3 fruit fly cellular contexts compared by ENCODE assay signal in the genomic region with DNA sequence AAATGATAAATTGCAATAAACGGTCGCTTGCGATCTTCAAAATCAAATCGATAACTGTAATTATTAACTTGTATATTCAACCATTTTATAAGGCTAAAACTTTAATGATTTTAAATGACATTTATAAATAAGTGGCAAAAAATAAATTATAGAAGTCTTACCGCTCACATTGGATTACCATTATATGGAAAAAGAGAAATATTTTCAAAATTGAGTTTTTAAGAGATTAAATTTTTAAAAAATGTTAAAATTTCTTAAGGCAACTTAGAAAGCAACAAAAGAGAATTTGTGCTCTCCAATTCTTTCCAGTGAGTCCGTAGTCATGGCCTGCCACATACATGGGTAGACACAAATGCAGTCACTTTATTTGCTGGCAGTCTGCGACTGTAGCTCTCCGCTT.
TF ChIP-seq lines count a peak whose summit lies in the region.

No protein-coding gene starts in this region.

- no peak for TF ChIP-seq CTCF in whole organism, embryonic (GFP tag; optimal IDR thresholded peaks at IDR 0.05; lab: Kevin White, UChicago)

TF ChIP-seq in whole organism, embryonic, 481 proteins besides CTCF, POLR2A, EP300 and RAD21:
- peak; percentile 14 for TF ChIP-seq sens (GFP tag; lab: Kevin White, UChicago)
- no peak for TF ChIP-seq CG31224 (GFP tag; IDR thresholded peaks at IDR 0.05; lab: Robert Waterston, UW)
- peak; percentile 29 for TF ChIP-seq twi (tag; optimal IDR thresholded peaks at IDR 0.05; lab: Kevin White, UChicago)
TF ChIP-seq in whole organism, embryonic: peak in this region for 2.

TF ChIP-seq in whole organism, prepupa, 60 proteins besides CTCF, POLR2A, EP300 and RAD21:
- TF ChIP-seq CG11902 (GFP tag; optimal IDR thresholded peaks at IDR 0.05; lab: Kevin White, UChicago), result peak; percentile 14
- TF ChIP-seq pdm3 (GFP tag; optimal IDR thresholded peaks at IDR 0.05; lab: Kevin White, UChicago), result peak; percentile 42
- peak; percentile 65 for TF ChIP-seq CG3032 (tag; optimal IDR thresholded peaks at IDR 0.05; lab: Kevin White, UChicago)
- TF ChIP-seq Ets96B (tag; optimal IDR thresholded peaks at IDR 0.05; lab: Kevin White, UChicago), result peak; percentile 70
- TF ChIP-seq Eip75B (GFP tag; optimal IDR thresholded peaks at IDR 0.05; lab: Kevin White, UChicago), result peak; percentile 23
- TF ChIP-seq CG32006 (GFP tag; optimal IDR thresholded peaks at IDR 0.05; lab: Kevin White, UChicago), result peak; percentile 49
- peak; percentile 15 for TF ChIP-seq esn (GFP tag; optimal IDR thresholded peaks at IDR 0.05; lab: Kevin White, UChicago)
- TF ChIP-seq CG3919 (GFP tag; optimal IDR thresholded peaks at IDR 0.05; lab: Kevin White, UChicago), result peak; percentile 8
- TF ChIP-seq acj6 (GFP tag; optimal IDR thresholded peaks at IDR 0.05; lab: Kevin White, UChicago), result peak; percentile 48
- TF ChIP-seq Blimp-1 (GFP tag; optimal IDR thresholded peaks at IDR 0.05; lab: Kevin White, UChicago), result no peak
- TF ChIP-seq CG10631 (GFP tag; optimal IDR thresholded peaks at IDR 0.05; lab: Kevin White, UChicago), result peak; percentile 37
- peak; percentile 50 for TF ChIP-seq Hr4 (GFP tag; optimal IDR thresholded peaks at IDR 0.05; lab: Kevin White, UChicago)
- peak in 1 of 2 experiments; percentile 7 for TF ChIP-seq salr (GFP tag; optimal IDR thresholded peaks at IDR 0.05; lab: Kevin White, UChicago)
- TF ChIP-seq Eip78C (GFP tag; lab: Kevin White, UChicago), result peak; percentile 66
- peak; percentile 49 for TF ChIP-seq achi (GFP tag; optimal IDR thresholded peaks at IDR 0.05; lab: Kevin White, UChicago)
- TF ChIP-seq CG11294 (GFP tag; IDR thresholded peaks at IDR 0.05; lab: Robert Waterston, UW), result no peak
- TF ChIP-seq CG6854 (GFP tag; optimal IDR thresholded peaks at IDR 0.05; lab: Kevin White, UChicago), result no peak
- TF ChIP-seq CG10669 (GFP tag; optimal IDR thresholded peaks at IDR 0.05; lab: Kevin White, UChicago), result peak; percentile 57
- no peak for TF ChIP-seq CG11762 (GFP tag; optimal IDR thresholded peaks at IDR 0.05; lab: Kevin White, UChicago; ENCODE audit: insufficient read depth)
- no peak for TF ChIP-seq Sox15 (GFP tag; optimal IDR thresholded peaks at IDR 0.05; lab: Kevin White, UChicago)
- TF ChIP-seq ss (GFP tag; optimal IDR thresholded peaks at IDR 0.05; lab: Kevin White, UChicago), result peak in 1 of 2 experiments; percentile 30
- TF ChIP-seq lz (GFP tag; optimal IDR thresholded peaks at IDR 0.05; lab: Kevin White, UChicago), result peak; percentile 9
- peak; percentile 17 for TF ChIP-seq CG8632 (GFP tag; optimal IDR thresholded peaks at IDR 0.05; lab: Kevin White, UChicago)
- TF ChIP-seq Sox14 (GFP tag; optimal IDR thresholded peaks at IDR 0.05; lab: Kevin White, UChicago), result peak; percentile 15
- TF ChIP-seq OdsH (GFP tag; optimal IDR thresholded peaks at IDR 0.05; lab: Kevin White, UChicago), result peak; percentile 29
- no peak for TF ChIP-seq Gug (GFP tag; IDR thresholded peaks at IDR 0.05; lab: Robert Waterston, UW)
- peak; percentile 43 for TF ChIP-seq spab (GFP tag; optimal IDR thresholded peaks at IDR 0.05; lab: Kevin White, UChicago)
- TF ChIP-seq CG34406 (GFP tag; optimal IDR thresholded peaks at IDR 0.05; lab: Kevin White, UChicago), result peak; percentile 33
- TF ChIP-seq CG8119 (GFP tag; IDR thresholded peaks at IDR 0.05; lab: Robert Waterston, UW), result no peak
- peak; percentile 48 for TF ChIP-seq fd59A (GFP tag; optimal IDR thresholded peaks at IDR 0.05; lab: Kevin White, UChicago)
- peak; percentile 31 for TF ChIP-seq CG4318 (GFP tag; optimal IDR thresholded peaks at IDR 0.05; lab: Kevin White, UChicago)
- peak; percentile 6 for TF ChIP-seq dsx (GFP tag; optimal IDR thresholded peaks at IDR 0.05; lab: Kevin White, UChicago; ENCODE audit: poor library complexity, severe bottlenecking)
- TF ChIP-seq CG9139 (GFP tag; optimal IDR thresholded peaks at IDR 0.05; lab: Kevin White, UChicago), result peak; percentile 3
- TF ChIP-seq CG7368 (GFP tag; optimal IDR thresholded peaks at IDR 0.05; lab: Kevin White, UChicago), result no peak
- TF ChIP-seq topi (GFP tag; optimal IDR thresholded peaks at IDR 0.05; lab: Kevin White, UChicago), result peak; percentile 9
- TF ChIP-seq net (GFP tag; optimal IDR thresholded peaks at IDR 0.05; lab: Kevin White, UChicago), result no peak
- TF ChIP-seq CG6808 (GFP tag; optimal IDR thresholded peaks at IDR 0.05; lab: Kevin White, UChicago), result peak; percentile 51

TF ChIP-seq in whole organism, pupa, 21 proteins besides CTCF, POLR2A, EP300 and RAD21:
- TF ChIP-seq CG32121 (GFP tag; IDR thresholded peaks at IDR 0.05; lab: Robert Waterston, UW), result no peak
- TF ChIP-seq EcR (GFP tag; optimal IDR thresholded peaks at IDR 0.05; lab: Kevin White, UChicago), result no peak
- TF ChIP-seq fd96Ca (GFP tag; IDR thresholded peaks at IDR 0.05; lab: Robert Waterston, UW), result no peak
- peak; percentile 79 for TF ChIP-seq CG9948 (tag; optimal IDR thresholded peaks at IDR 0.05; lab: Kevin White, UChicago)
- TF ChIP-seq Snoo (tag; optimal IDR thresholded peaks at IDR 0.05; lab: Kevin White, UChicago), result no peak
- TF ChIP-seq CG17806 (tag; optimal IDR thresholded peaks at IDR 0.05; lab: Kevin White, UChicago), result peak; percentile 71
- no peak for TF ChIP-seq rn (GFP tag; IDR thresholded peaks at IDR 0.05; lab: Robert Waterston, UW)
- TF ChIP-seq CG8301 (tag; optimal IDR thresholded peaks at IDR 0.05; lab: Kevin White, UChicago), result peak; percentile 46
- TF ChIP-seq CG14655 (GFP tag; optimal IDR thresholded peaks at IDR 0.05; lab: Kevin White, UChicago), result peak; percentile 47
- peak; percentile 50 for TF ChIP-seq CG34367 (tag; optimal IDR thresholded peaks at IDR 0.05; lab: Kevin White, UChicago)
- TF ChIP-seq Pif1B (GFP tag; optimal IDR thresholded peaks at IDR 0.05; lab: Kevin White, UChicago), result no peak
- no peak for TF ChIP-seq CG12605 (GFP tag; IDR thresholded peaks at IDR 0.05; lab: Robert Waterston, UW)
- TF ChIP-seq CG10348 (GFP tag; IDR thresholded peaks at IDR 0.05; lab: Robert Waterston, UW), result no peak
- no peak for TF ChIP-seq D1 (tag; optimal IDR thresholded peaks at IDR 0.05; lab: Kevin White, UChicago)
- peak; percentile 74 for TF ChIP-seq CG15710 (tag; optimal IDR thresholded peaks at IDR 0.05; lab: Kevin White, UChicago)
- TF ChIP-seq CG4496 (GFP tag; IDR thresholded peaks at IDR 0.05; lab: Robert Waterston, UW), result no peak
- no peak for TF ChIP-seq CG13204 (GFP tag; optimal IDR thresholded peaks at IDR 0.05; lab: Kevin White, UChicago)
- TF ChIP-seq CG8159 (tag; optimal IDR thresholded peaks at IDR 0.05; lab: Kevin White, UChicago), result peak; percentile 83
- TF ChIP-seq Pif1A (GFP tag; optimal IDR thresholded peaks at IDR 0.05; lab: Kevin White, UChicago), result no peak
- no peak for TF ChIP-seq Ets98B (GFP tag; IDR thresholded peaks at IDR 0.05; lab: Robert Waterston, UW)
- TF ChIP-seq gl (tag; optimal IDR thresholded peaks at IDR 0.05; lab: Kevin White, UChicago), result no peak
